Worm (Caenorhabditis elegans) whole organism, young adult: Measurements from ENCODE around the gene ehn-3.

Experiments used
- B0336.3 ChIP-seq: fragments of 200-800 bp; sonication (Bioruptor generic); IDR thresholded peaks from 2 replicates; pipeline ENCODE4 v1.3.6; 2022; ENCODE audit warnings: missing genetic modification characterization, missing compliant biosample characterization
- D2030.7 ChIP-seq: fragments of 200-800 bp; sonication (Bioruptor generic); IDR thresholded peaks from 2 replicates; pipeline ENCODE4 v1.3.6; 2022; ENCODE audit warnings: missing genetic modification reagents, missing genetic modification characterization, missing compliant biosample characterization
- F22D6.2 ChIP-seq: sonication (generic microtip); optimal IDR thresholded peaks from 2 replicates; lab custom pipeline; 2016; ENCODE audit warnings: mild to moderate bottlenecking, missing genetic modification characterization, missing compliant biosample characterization
- F33H1.4 ChIP-seq: fragments of 200-800 bp; sonication (Bioruptor generic); IDR thresholded peaks from 2 replicates; pipeline ENCODE4 v1.3.6; 2022; ENCODE audit warnings: missing genetic modification reagents, missing genetic modification characterization, missing compliant biosample characterization
- F49E8.2 ChIP-seq: sonication (generic microtip); optimal IDR thresholded peaks from 3 replicates; lab custom pipeline; 2017; ENCODE audit warnings: missing genetic modification characterization, mild to moderate bottlenecking, missing compliant biosample characterization, antibody characterized with exemption, moderate library complexity; ENCODE audit not compliant: insufficient read depth
- F57A8.1 ChIP-seq: fragments of 200-800 bp; sonication (Bioruptor generic); optimal IDR thresholded peaks from 2 replicates; lab custom pipeline; 2018; ENCODE audit warnings: mild to moderate bottlenecking, missing genetic modification characterization, moderate library complexity, missing compliant biosample characterization
- Y53G8AR.9 ChIP-seq: fragments of 200-800 bp; sonication (Bioruptor generic); conservative IDR thresholded peaks from 2 replicates; pipeline ENCODE4 v1.3.6; 2022; ENCODE audit warnings: missing genetic modification reagents, missing genetic modification characterization, missing compliant biosample characterization
- Y56A3A.18 ChIP-seq: fragments of 200-800 bp; sonication (Bioruptor generic); IDR thresholded peaks from 2 replicates; pipeline ENCODE4 v1.3.6; 2022; ENCODE audit warnings: missing genetic modification reagents, missing genetic modification characterization, missing compliant biosample characterization
- Y95B8A.8 ChIP-seq: fragments of 200-800 bp; sonication (Bioruptor generic); IDR thresholded peaks from 2 replicates; pipeline ENCODE4 v1.3.6; 2022; ENCODE audit warnings: missing genetic modification reagents, missing genetic modification characterization, missing compliant biosample characterization
- akir-1 ChIP-seq: fragments of 200-800 bp; sonication (Bioruptor generic); optimal IDR thresholded peaks from 2 replicates; lab custom pipeline; 2018; ENCODE audit warnings: mild to moderate bottlenecking, missing genetic modification characterization, moderate library complexity, missing compliant biosample characterization
- athp-1 ChIP-seq: sonication (generic microtip); optimal IDR thresholded peaks from 2 replicates; lab custom pipeline; 2017; ENCODE audit warnings: mild to moderate bottlenecking, missing genetic modification characterization, missing compliant biosample characterization
- attf-5 ChIP-seq: fragments of 200-800 bp; sonication (Bioruptor generic); optimal IDR thresholded peaks from 2 replicates; lab custom pipeline; 2018; ENCODE audit warnings: mild to moderate bottlenecking, missing genetic modification characterization, missing compliant biosample characterization
- attf-6 ChIP-seq: fragments of 200-800 bp; sonication (Bioruptor generic); IDR thresholded peaks from 2 replicates; pipeline ENCODE4 v1.3.6; 2022; ENCODE audit warnings: missing genetic modification reagents, missing genetic modification characterization, missing compliant biosample characterization
- ceh-100 ChIP-seq: fragments of 200-800 bp; sonication (Bioruptor generic); IDR thresholded peaks from 2 replicates; pipeline ENCODE4 v1.3.6; 2022; ENCODE audit warnings: missing genetic modification reagents, missing genetic modification characterization, missing compliant biosample characterization
- ceh-58 ChIP-seq: fragments of 200-800 bp; sonication (Bioruptor generic); IDR thresholded peaks from 2 replicates; pipeline ENCODE4 v1.3.6; 2022; ENCODE audit warnings: missing genetic modification characterization, missing compliant biosample characterization
- egl-18 ChIP-seq: fragments of 200-800 bp; sonication (Bioruptor generic); IDR thresholded peaks from 2 replicates; pipeline ENCODE4 v1.3.6; 2022; ENCODE audit warnings: missing genetic modification reagents, missing genetic modification characterization, missing compliant biosample characterization
- ekl-4 ChIP-seq: fragments of 200-800 bp; sonication (Bioruptor generic); IDR thresholded peaks from 2 replicates; pipeline ENCODE4 v1.3.6; 2022; ENCODE audit warnings: missing genetic modification reagents, missing genetic modification characterization, missing compliant biosample characterization
- ets-4 ChIP-seq: fragments of 200-800 bp; sonication (Bioruptor generic); optimal IDR thresholded peaks from 2 replicates; lab custom pipeline; 2018; ENCODE audit warnings: mild to moderate bottlenecking, missing genetic modification characterization, missing compliant biosample characterization
- gei-17 ChIP-seq: fragments of 200-800 bp; sonication (Bioruptor generic); optimal IDR thresholded peaks from 2 replicates; lab custom pipeline; 2018; ENCODE audit warnings: mild to moderate bottlenecking, missing genetic modification characterization, missing compliant biosample characterization
- hlh-26 ChIP-seq: fragments of 200-800 bp; sonication (Bioruptor generic); conservative IDR thresholded peaks from 2 replicates; pipeline ENCODE4 v1.3.6; 2022; ENCODE audit warnings: missing genetic modification reagents, missing genetic modification characterization, missing compliant biosample characterization
- hrde-1 ChIP-seq: sonication (generic microtip); optimal IDR thresholded peaks from 2 replicates; lab custom pipeline; 2016; ENCODE audit warnings: missing genetic modification characterization, mild to moderate bottlenecking, missing compliant biosample characterization, moderate library complexity, missing genotype, missing genetic modification reagents, borderline replicate concordance
- hsf-1 ChIP-seq: fragments of 200-800 bp; sonication (Bioruptor generic); IDR thresholded peaks from 2 replicates; pipeline ENCODE4 v1.3.6; 2022; ENCODE audit warnings: missing genetic modification reagents, missing genetic modification characterization, missing compliant biosample characterization
- lin-35 ChIP-seq, 3 experiments: fragments of 150-350 bp in 2 of 3; sonication (generic microtip) in 1 of 3; optimal IDR thresholded peaks; 2 replicates each; lab custom pipeline; 2014 to 2018; ENCODE audit warnings: missing biosample characterization in 3 of 3, missing genetic modification characterization in 3 of 3, missing genetic modification reagents in 3 of 3
- lin-40 ChIP-seq: sonication (generic microtip); optimal IDR thresholded peaks from 2 replicates; lab custom pipeline; 2016; ENCODE audit warnings: missing genetic modification characterization, mild to moderate bottlenecking, missing compliant biosample characterization, missing genotype, missing genetic modification reagents
- lin-54 ChIP-seq: fragments of 200-800 bp; sonication (Bioruptor generic); optimal IDR thresholded peaks from 2 replicates; lab custom pipeline; 2018; ENCODE audit warnings: mild to moderate bottlenecking, missing genetic modification characterization, missing compliant biosample characterization
- lsl-1 ChIP-seq: fragments of 200-800 bp; sonication (Bioruptor generic); optimal IDR thresholded peaks from 2 replicates; lab custom pipeline; 2018; ENCODE audit warnings: mild to moderate bottlenecking, missing genetic modification characterization, moderate library complexity, missing compliant biosample characterization
- madf-10 ChIP-seq: sonication (generic microtip); optimal IDR thresholded peaks from 2 replicates; lab custom pipeline; 2016; ENCODE audit warnings: mild to moderate bottlenecking, missing genetic modification characterization, missing compliant biosample characterization
- madf-3 ChIP-seq: fragments of 200-800 bp; sonication (Bioruptor generic); IDR thresholded peaks from 2 replicates; pipeline ENCODE4 v1.3.6; 2022; ENCODE audit warnings: missing genetic modification reagents, missing genetic modification characterization, missing compliant biosample characterization
- madf-6 ChIP-seq: fragments of 200-800 bp; sonication (Bioruptor generic); IDR thresholded peaks from 2 replicates; pipeline ENCODE4 v1.3.6; 2022; ENCODE audit warnings: missing genetic modification reagents, missing genetic modification characterization, missing compliant biosample characterization
- madf-8 ChIP-seq: fragments of 200-800 bp; sonication (Bioruptor generic); conservative IDR thresholded peaks from 2 replicates; pipeline ENCODE4 v1.3.6; 2022; ENCODE audit warnings: missing genetic modification reagents, missing genetic modification characterization, missing compliant biosample characterization
- mel-28 ChIP-seq: sonication (generic microtip); optimal IDR thresholded peaks from 2 replicates; lab custom pipeline; 2016; ENCODE audit warnings: borderline replicate concordance, mild to moderate bottlenecking, missing genetic modification characterization, missing compliant biosample characterization
- nhr-120 ChIP-seq: fragments of 200-800 bp; sonication (Bioruptor generic); IDR thresholded peaks from 2 replicates; pipeline ENCODE4 v1.3.6; 2022; ENCODE audit warnings: missing genetic modification characterization, missing compliant biosample characterization
- nhr-179 ChIP-seq: sonication (generic microtip); optimal IDR thresholded peaks from 2 replicates; lab custom pipeline; 2016; ENCODE audit warnings: mild to moderate bottlenecking, missing genetic modification characterization, missing compliant biosample characterization
- nhr-27 ChIP-seq: fragments of 200-800 bp; sonication (Bioruptor generic); optimal IDR thresholded peaks from 2 replicates; lab custom pipeline; 2018; ENCODE audit warnings: mild to moderate bottlenecking, missing genetic modification characterization, moderate library complexity, missing compliant biosample characterization
- pbrm-1 ChIP-seq: fragments of 200-800 bp; sonication (Bioruptor generic); IDR thresholded peaks from 2 replicates; pipeline ENCODE4 v1.3.6; 2022; ENCODE audit warnings: missing genetic modification reagents, missing genetic modification characterization, missing compliant biosample characterization
- pha-4 ChIP-seq: fragments of 150-350 bp; sonication (generic microtip); optimal IDR thresholded peaks from 2 replicates; lab custom pipeline; 2014; ENCODE audit warnings: missing biosample characterization, missing genetic modification reagents, missing genetic modification characterization
- rec-8 ChIP-seq, 2 experiments: sonication (generic microtip); optimal IDR thresholded peaks; 2 replicates each; lab custom pipeline; 2016; ENCODE audit warnings: mild to moderate bottlenecking in 2 of 2, missing genetic modification characterization in 2 of 2, missing genetic modification reagents in 2 of 2, missing genotype in 2 of 2, missing biosample characterization in 1 of 2, missing compliant biosample characterization in 1 of 2, moderate library complexity in 1 of 2
- snpc-1.3 ChIP-seq: sonication (generic microtip); optimal IDR thresholded peaks from 2 replicates; lab custom pipeline; 2017; ENCODE audit warnings: missing genetic modification characterization, mild to moderate bottlenecking, missing compliant biosample characterization, antibody characterized with exemption, moderate library complexity, missing genotype, missing genetic modification reagents; ENCODE audit not compliant: insufficient read depth
- snpc-3.4 ChIP-seq: sonication (generic microtip); optimal IDR thresholded peaks from 2 replicates; lab custom pipeline; 2017; ENCODE audit warnings: missing genetic modification characterization, mild to moderate bottlenecking, missing compliant biosample characterization, antibody characterized with exemption, moderate library complexity, missing genotype, missing genetic modification reagents
- snpc-4 ChIP-seq, 5 experiments: fragments of 150-350 bp in 1 of 5; sonication (generic microtip) in 4 of 5; optimal IDR thresholded peaks; 2 replicates each; lab custom pipeline; 2014 to 2018; ENCODE audit warnings: missing genetic modification characterization in 5 of 5, missing biosample characterization in 3 of 5, antibody characterized with exemption in 2 of 5, mild to moderate bottlenecking in 2 of 5, missing compliant biosample characterization in 2 of 5, missing genotype in 2 of 5, moderate library complexity in 2 of 5, missing genetic modification reagents in 1 of 5
- tbp1 ChIP-seq: fragments of 200-800 bp; sonication (Bioruptor generic); optimal IDR thresholded peaks from 2 replicates; lab custom pipeline; 2018; ENCODE audit warnings: mild to moderate bottlenecking, missing genetic modification characterization, missing compliant biosample characterization
- tlf-1 ChIP-seq: fragments of 200-800 bp; sonication (Bioruptor generic); optimal IDR thresholded peaks from 2 replicates; lab custom pipeline; 2018; ENCODE audit warnings: mild to moderate bottlenecking, missing genetic modification characterization, missing compliant biosample characterization
- unc-62 ChIP-seq: fragments of 150-350 bp; optimal IDR thresholded peaks from 2 replicates; lab custom pipeline; 2014; ENCODE audit warnings: missing biosample characterization, missing genetic modification reagents, missing genetic modification characterization
- xnd-1 ChIP-seq: sonication (generic microtip); optimal IDR thresholded peaks from 2 replicates; lab custom pipeline; 2016; ENCODE audit warnings: missing genotype, missing genetic modification reagents, missing genetic modification characterization, missing compliant biosample characterization
- ztf-26 ChIP-seq: sonication (generic microtip); optimal IDR thresholded peaks from 2 replicates; lab custom pipeline; 2017; ENCODE audit warnings: missing genetic modification characterization, missing compliant biosample characterization

Gene ehn-3

DNA sequence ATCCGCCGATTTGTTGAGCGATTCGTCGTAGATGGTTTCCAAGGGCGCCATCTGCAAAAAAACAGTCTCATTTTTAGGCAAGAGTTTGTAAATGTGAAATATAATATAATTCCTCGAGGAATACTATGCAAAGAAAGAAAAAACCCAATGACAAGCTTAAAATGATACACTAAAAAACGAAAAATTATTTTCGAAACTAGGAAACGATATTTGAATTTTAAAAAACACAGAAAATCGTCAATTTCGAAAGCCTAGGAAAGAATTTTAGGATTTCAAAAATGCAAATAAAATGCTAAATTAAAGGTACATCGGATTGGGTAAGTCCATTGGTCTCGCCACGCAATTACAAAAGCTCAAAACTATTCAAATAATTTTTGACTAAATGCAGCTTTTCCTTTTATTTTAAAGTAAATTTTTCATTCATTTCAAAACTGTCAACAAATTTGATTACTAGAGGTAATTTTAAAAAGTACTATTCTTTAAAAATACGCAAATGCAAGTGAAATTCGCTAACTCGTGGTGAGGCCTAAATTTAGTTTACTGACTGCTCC, 27.4 kb downstream of the ehn-3 start, which contains the start of the genes htp-1 and ZK616.5:
Gene htp-1, minus strand, starts transcription at position 51 of the 551 bp plus-strand sequence.
Gene ZK616.5, plus strand, starts transcription at position 423 of the 551 bp plus-strand sequence.
- peak; percentile 67 for TF ChIP-seq F33H1.4 (GFP tag; lab: Robert Waterston, UW)
- no peak for TF ChIP-seq lin-35 (GFP tag; optimal IDR thresholded peaks at IDR 0.05; lab: Kevin White, UChicago)
- TF ChIP-seq D2030.7 = no peak
- TF ChIP-seq lin-54 = no peak
- TF ChIP-seq tlf-1 = no peak
- no peak for TF ChIP-seq pha-4 (tag; lab: Kevin White, UChicago)
- no peak for TF ChIP-seq nhr-120 (GFP tag; lab: Robert Waterston, UW)
- no peak for TF ChIP-seq mel-28 (tag; lab: Kevin White, UChicago)
- no peak for TF ChIP-seq egl-18
- TF ChIP-seq lin-40 (tag; lab: Kevin White, UChicago) = no peak
- no peak for TF ChIP-seq madf-10 (tag; lab: Kevin White, UChicago)
- no peak for TF ChIP-seq gei-17 (GFP tag; lab: Kevin White, UChicago)
- no peak for TF ChIP-seq F22D6.2 (tag; lab: Kevin White, UChicago)
- TF ChIP-seq snpc-4 (GFP tag; optimal IDR thresholded peaks at IDR 0.05; lab: Kevin White, UChicago) = no peak
- TF ChIP-seq snpc-4 (tag; optimal IDR thresholded peaks at IDR 0.05; lab: Kevin White, UChicago) = peak in 3 of 4 experiments; percentile 19 to 67 (median 63)
- TF ChIP-seq F49E8.2 (tag; lab: Kevin White, UChicago) = peak; percentile 7
- TF ChIP-seq athp-1 (tag; lab: Kevin White, UChicago) = no peak
- TF ChIP-seq ztf-26 = no peak
- TF ChIP-seq hlh-26 (GFP tag; lab: Robert Waterston, UW) = no peak
- TF ChIP-seq lsl-1 = peak; percentile 79
- TF ChIP-seq F57A8.1 = no peak
- TF ChIP-seq madf-6 (GFP tag; lab: Robert Waterston, UW) = peak; percentile 41; the same call in 1 of the 2 replicates
- no peak for TF ChIP-seq attf-5 (GFP tag; lab: Kevin White, UChicago)
- no peak for TF ChIP-seq ets-4 (GFP tag; lab: Kevin White, UChicago)
- no peak for TF ChIP-seq Y95B8A.8

ce11 chrIV:5389951-5390350, 29.1 kb downstream of the ehn-3 start:
- TF ChIP-seq F49E8.2 (tag; lab: Kevin White, UChicago) = peak; percentile 48
- peak; percentile 24 for TF ChIP-seq tlf-1
- TF ChIP-seq xnd-1 (tag; lab: Kevin White, UChicago) = peak; percentile 19
- peak; percentile 28 for TF ChIP-seq snpc-3.4 (tag; lab: Kevin White, UChicago)
- TF ChIP-seq hsf-1 (GFP tag; lab: Robert Waterston, UW) = peak; percentile 73
- TF ChIP-seq hrde-1 (tag; lab: Kevin White, UChicago) = peak; percentile 67
- peak; percentile 64; the same call in 1 of the 2 replicates for TF ChIP-seq madf-6 (GFP tag; lab: Robert Waterston, UW)
- TF ChIP-seq ceh-58 = 0 out of 2 replicates have a peak, but pooled peaks have one; percentile 51
- TF ChIP-seq akir-1 (GFP tag; lab: Kevin White, UChicago) = no peak
- TF ChIP-seq madf-8 (GFP tag; lab: Robert Waterston, UW) = no peak
- TF ChIP-seq nhr-27 (tag; lab: Kevin White, UChicago) = no peak
- peak; percentile 84 for TF ChIP-seq attf-6 (GFP tag; lab: Robert Waterston, UW)
- TF ChIP-seq Y53G8AR.9 = peak; percentile 73
- TF ChIP-seq unc-62 (GFP tag; lab: Kevin White, UChicago) = no peak
- 0 out of 2 replicates have a peak, but pooled peaks have one; percentile 13 for TF ChIP-seq pbrm-1 (GFP tag; lab: Robert Waterston, UW)
- TF ChIP-seq tbp1 (GFP tag; lab: Kevin White, UChicago) = peak; percentile 22
- TF ChIP-seq rec-8 (tag; optimal IDR thresholded peaks at IDR 0.05; lab: Kevin White, UChicago) = no peak
- no peak; the same call in 1 of the 2 replicates for TF ChIP-seq madf-3 (GFP tag; lab: Robert Waterston, UW)
- TF ChIP-seq ceh-100 = peak; percentile 14; the same call in 1 of the 2 replicates
- peak; percentile 18 for TF ChIP-seq snpc-4 (GFP tag; optimal IDR thresholded peaks at IDR 0.05; lab: Kevin White, UChicago)
- peak in 3 of 4 experiments; percentile 6 to 85 (median 42) for TF ChIP-seq snpc-4 (tag; optimal IDR thresholded peaks at IDR 0.05; lab: Kevin White, UChicago)
- peak; percentile 82 for TF ChIP-seq B0336.3 (GFP tag; lab: Robert Waterston, UW)
- peak; percentile 71 for TF ChIP-seq snpc-1.3 (tag; lab: Kevin White, UChicago)
- 0 out of 2 replicates have a peak, but pooled peaks have one; percentile 27 for TF ChIP-seq Y56A3A.18 (GFP tag; lab: Robert Waterston, UW)
- no peak for TF ChIP-seq nhr-179 (tag; lab: Kevin White, UChicago)
- peak; percentile 70; the same call in 1 of the 2 replicates for TF ChIP-seq ekl-4 (GFP tag; lab: Robert Waterston, UW)
